Fruit fly (Drosophila melanogaster) whole organism, embryonic: ENCODE measurements around the gene Rab23.

Experiments used
- Adf1 ChIP-seq: fragments of 200-800 bp; sonication (Bioruptor generic); IDR thresholded peaks from 2 replicates; pipeline ENCODE4 v1.3.6; 2022; ENCODE audit warnings: missing biosample characterization, missing genetic modification characterization
- Aef1 ChIP-seq: fragments of 200-800 bp; sonication (Bioruptor generic); IDR thresholded peaks from 3 replicates; pipeline ENCODE4 v1.3.6; 2022; ENCODE audit warnings: missing biosample characterization, missing genetic modification characterization
- Awh ChIP-seq: fragments of 200-800 bp; sonication (Bioruptor generic); IDR thresholded peaks from 2 replicates; pipeline ENCODE4, ENCODE4 v1.3.6; 2022; ENCODE audit warnings: missing biosample characterization, missing genetic modification characterization
- B-H1 ChIP-seq: fragments of 200-800 bp; sonication (Bioruptor generic); IDR thresholded peaks from 3 replicates; pipeline ENCODE4 v1.3.6; 2022; ENCODE audit warnings: missing biosample characterization, missing genetic modification characterization
- BtbVII ChIP-seq: fragments of 200-800 bp; sonication (Bioruptor generic); optimal IDR thresholded peaks from 3 replicates; lab custom pipeline; 2017; ENCODE audit warnings: missing biosample characterization, mild to moderate bottlenecking, missing genetic modification characterization
- CG10431 ChIP-seq: fragments of 200-800 bp; sonication (Bioruptor generic); optimal IDR thresholded peaks from 3 replicates; lab custom pipeline; 2018; ENCODE audit warnings: missing biosample characterization, mild to moderate bottlenecking, missing genetic modification characterization
- CG11247 ChIP-seq: fragments of 200-800 bp; sonication (Bioruptor generic); IDR thresholded peaks from 2 replicates; pipeline ENCODE4 v1.3.6; 2022; ENCODE audit warnings: missing biosample characterization, missing genetic modification characterization
- CG11456 ChIP-seq: fragments of 200-800 bp; sonication (Bioruptor generic); IDR thresholded peaks from 3 replicates; pipeline ENCODE4 v1.3.6; 2022; ENCODE audit warnings: missing biosample characterization, missing genetic modification characterization
- CG14710 ChIP-seq: fragments of 200-800 bp; sonication (Bioruptor generic); optimal IDR thresholded peaks from 3 replicates; lab custom pipeline; 2019; ENCODE audit warnings: missing biosample characterization, mild to moderate bottlenecking, missing genetic modification characterization, moderate library complexity
- CG1602 ChIP-seq: fragments of 200-800 bp; sonication (Bioruptor generic); optimal IDR thresholded peaks from 3 replicates; lab custom pipeline; 2016; ENCODE audit warnings: missing biosample characterization, missing genetic modification characterization
- CG17361 ChIP-seq: fragments of 200-800 bp; sonication (Bioruptor generic); IDR thresholded peaks from 3 replicates; pipeline ENCODE4 v1.3.6; 2022; ENCODE audit warnings: missing biosample characterization, missing genetic modification characterization
- CG18764 ChIP-seq: fragments of 200-800 bp; sonication (Bioruptor generic); optimal IDR thresholded peaks from 3 replicates; lab custom pipeline; 2016; ENCODE audit warnings: missing biosample characterization, missing genetic modification characterization
- CG31365 ChIP-seq: fragments of 200-800 bp; sonication (Bioruptor generic); optimal IDR thresholded peaks from 2 replicates; lab custom pipeline; 2018; ENCODE audit warnings: missing biosample characterization, mild to moderate bottlenecking, missing genetic modification characterization
- CG32772 ChIP-seq: fragments of 200-800 bp; sonication (Bioruptor generic); IDR thresholded peaks from 2 replicates; pipeline ENCODE4 v1.3.6; 2022; ENCODE audit warnings: missing biosample characterization, missing genetic modification characterization
- CG7271 ChIP-seq: fragments of 200-800 bp; sonication (Bioruptor generic); optimal IDR thresholded peaks from 2 replicates; lab custom pipeline; 2018; ENCODE audit warnings: missing biosample characterization, mild to moderate bottlenecking, missing genetic modification characterization, moderate library complexity
- CG7556 ChIP-seq: fragments of 200-800 bp; sonication (Bioruptor generic); optimal IDR thresholded peaks from 2 replicates; lab custom pipeline; 2017; ENCODE audit warnings: missing biosample characterization, mild to moderate bottlenecking, missing genetic modification characterization
- CG7928 ChIP-seq: fragments of 200-800 bp; sonication (Bioruptor generic); optimal IDR thresholded peaks from 2 replicates; lab custom pipeline; 2017; ENCODE audit warnings: missing biosample characterization, mild to moderate bottlenecking, missing genetic modification characterization
- CG8388 ChIP-seq: fragments of 200-800 bp; sonication (Bioruptor generic); optimal IDR thresholded peaks from 2 replicates; lab custom pipeline; 2019; ENCODE audit warnings: missing biosample characterization, mild to moderate bottlenecking, missing genetic modification characterization, moderate library complexity
- D19A ChIP-seq: fragments of 200-800 bp; optimal IDR thresholded peaks from 3 replicates; lab custom pipeline; 2019; ENCODE audit warnings: missing biosample characterization, mild to moderate bottlenecking, missing genetic modification characterization, moderate library complexity
- E2f1 ChIP-seq: fragments of 200-800 bp; sonication (Bioruptor generic); IDR thresholded peaks from 2 replicates; pipeline ENCODE4 v1.3.6; 2022; ENCODE audit warnings: missing biosample characterization, missing genetic modification characterization
- ERR ChIP-seq: fragments of 200-800 bp; sonication (Bioruptor generic); optimal IDR thresholded peaks from 2 replicates; lab custom pipeline; 2016; ENCODE audit warnings: missing biosample characterization, missing genetic modification characterization
- Elba2 ChIP-seq: fragments of 200-800 bp; sonication (Bioruptor generic); optimal IDR thresholded peaks from 3 replicates; lab custom pipeline; 2016; ENCODE audit warnings: missing biosample characterization, missing genetic modification characterization
- H15 ChIP-seq: fragments of 200-800 bp; sonication (Bioruptor generic); IDR thresholded peaks from 3 replicates; pipeline ENCODE4 v1.3.6; 2022; ENCODE audit warnings: missing biosample characterization, missing genetic modification characterization
- HLH3B ChIP-seq: fragments of 200-800 bp; sonication (Bioruptor generic); IDR thresholded peaks from 2 replicates; pipeline ENCODE4 v1.3.6; 2022; ENCODE audit warnings: missing biosample characterization, missing genetic modification characterization
- HLH4C ChIP-seq: fragments of 200-800 bp; sonication (Bioruptor generic); IDR thresholded peaks from 3 replicates; pipeline ENCODE4 v1.3.6; 2022; ENCODE audit warnings: missing biosample characterization, missing genetic modification characterization; ENCODE audit not compliant: partially characterized antibody
- Optix ChIP-seq: fragments of 200-800 bp; sonication (Bioruptor generic); IDR thresholded peaks from 3 replicates; pipeline ENCODE4 v1.3.6; 2022; ENCODE audit warnings: missing biosample characterization, missing genetic modification characterization
- Pdp1 ChIP-seq, 2 experiments: fragments of 200-800 bp; sonication (Bioruptor generic); optimal IDR thresholded peaks; 3 replicates each; lab custom pipeline; 2016; ENCODE audit warnings: missing biosample characterization in 2 of 2, missing genetic modification characterization in 2 of 2, mild to moderate bottlenecking in 1 of 2, moderate library complexity in 1 of 2
- TFAM ChIP-seq: fragments of 200-800 bp; sonication (Bioruptor generic); optimal IDR thresholded peaks from 2 replicates; lab custom pipeline; 2017; ENCODE audit warnings: missing biosample characterization, missing genetic modification characterization, inconsistent platforms
- ase ChIP-seq: fragments of 200-800 bp; sonication (Bioruptor generic); IDR thresholded peaks from 3 replicates; pipeline ENCODE4 v1.3.6; 2022; ENCODE audit warnings: missing biosample characterization, missing genetic modification characterization
- bowl ChIP-seq: fragments of 200-800 bp; sonication (Bioruptor generic); IDR thresholded peaks from 2 replicates; pipeline ENCODE4 v1.3.6; 2022; ENCODE audit warnings: missing biosample characterization, missing genetic modification characterization
- chif ChIP-seq, 2 experiments: fragments of 200-800 bp; sonication (Bioruptor generic); optimal IDR thresholded peaks; 3 replicates each; lab custom pipeline; 2016; ENCODE audit warnings: missing biosample characterization in 2 of 2, missing genetic modification characterization in 2 of 2
- crc ChIP-seq: fragments of 200-800 bp; sonication (Bioruptor generic); optimal IDR thresholded peaks from 2 replicates; lab custom pipeline; 2016; ENCODE audit warnings: missing biosample characterization, missing genetic modification characterization
- crol ChIP-seq: fragments of 200-800 bp; sonication (Bioruptor generic); IDR thresholded peaks from 2 replicates; pipeline ENCODE4 v1.3.6; 2022; ENCODE audit warnings: missing biosample characterization, missing genetic modification characterization
- danr ChIP-seq: fragments of 200-800 bp; sonication (Bioruptor generic); IDR thresholded peaks from 2 replicates; pipeline ENCODE4 v1.3.6; 2022; ENCODE audit warnings: missing biosample characterization, missing genetic modification characterization
- dmrt11E ChIP-seq: fragments of 200-800 bp; sonication (Bioruptor generic); optimal IDR thresholded peaks from 3 replicates; lab custom pipeline; 2018; ENCODE audit warnings: missing biosample characterization, mild to moderate bottlenecking, missing genetic modification characterization, moderate library complexity
- fu2 ChIP-seq: fragments of 200-800 bp; sonication (Bioruptor generic); optimal IDR thresholded peaks from 2 replicates; lab custom pipeline; 2016; ENCODE audit warnings: missing biosample characterization, missing genetic modification characterization
- gcm2 ChIP-seq: fragments of 200-800 bp; sonication (Bioruptor generic); optimal IDR thresholded peaks from 2 replicates; lab custom pipeline; 2016; ENCODE audit warnings: missing biosample characterization, missing genetic modification characterization
- gro ChIP-seq: fragments of 200-800 bp; sonication (Bioruptor generic); optimal IDR thresholded peaks from 2 replicates; lab custom pipeline; 2016; ENCODE audit warnings: missing biosample characterization, missing genetic modification characterization
- jing ChIP-seq: fragments of 200-800 bp; sonication (Bioruptor generic); optimal IDR thresholded peaks from 2 replicates; lab custom pipeline; 2018; ENCODE audit warnings: missing biosample characterization, mild to moderate bottlenecking, missing genetic modification characterization
- lov ChIP-seq, 2 experiments: fragments of 200-800 bp in 1 of 2; fragments of >200 bp in 1 of 2; sonication (Bioruptor generic) in 1 of 2; IDR thresholded peaks in 1 of 2; optimal IDR thresholded peaks in 1 of 2; 2 replicates in 1 of 2; 3 replicates in 1 of 2; pipeline versions ENCODE4 v1.3.6 to Lab custom; 2017 to 2022; ENCODE audit warnings: missing biosample characterization in 1 of 2, missing genetic modification characterization in 1 of 2
- maf-S ChIP-seq: fragments of 200-800 bp; sonication (Bioruptor generic); optimal IDR thresholded peaks from 2 replicates; lab custom pipeline; 2016; ENCODE audit warnings: missing biosample characterization, missing genetic modification characterization
- mld ChIP-seq: fragments of 200-800 bp; sonication (Bioruptor generic); IDR thresholded peaks from 3 replicates; pipeline ENCODE4 v1.3.6; 2022; ENCODE audit warnings: missing biosample characterization, missing genetic modification characterization; ENCODE audit not compliant: partially characterized antibody
- pan ChIP-seq, 4 experiments: fragments of >200 bp in 3 of 4; fragments of 200-800 bp in 1 of 4; sonication (Bioruptor generic) in 1 of 4; optimal IDR thresholded peaks in 3 of 4; IDR thresholded peaks in 1 of 4; 2 replicates each; pipeline versions ENCODE4 v1.3.6 to Lab custom; 2017 to 2022; ENCODE audit warnings: missing biosample characterization in 2 of 4, missing genetic modification characterization in 2 of 4, mixed read lengths in 1 of 4
- rib ChIP-seq: fragments of 200-800 bp; sonication (Bioruptor generic); IDR thresholded peaks from 2 replicates; pipeline ENCODE4 v1.3.6; 2022; ENCODE audit warnings: missing biosample characterization, missing genetic modification characterization
- seq ChIP-seq: fragments of 200-800 bp; sonication (Bioruptor generic); IDR thresholded peaks from 2 replicates; pipeline ENCODE4 v1.3.6; 2022; ENCODE audit warnings: missing biosample characterization, missing genetic modification characterization
- sima ChIP-seq: fragments of 200-800 bp; sonication (Bioruptor generic); optimal IDR thresholded peaks from 2 replicates; lab custom pipeline; 2016; ENCODE audit warnings: missing biosample characterization, missing genetic modification characterization
- slp2 ChIP-seq: fragments of 200-800 bp; sonication (Bioruptor generic); optimal IDR thresholded peaks from 2 replicates; lab custom pipeline; 2016; ENCODE audit warnings: missing biosample characterization, missing genetic modification characterization
- tll ChIP-seq, 2 experiments: fragments of 200-800 bp in 1 of 2; fragments of >200 bp in 1 of 2; sonication (Bioruptor generic) in 1 of 2; optimal IDR thresholded peaks; 2 replicates each; lab custom pipeline; 2017 to 2019; ENCODE audit warnings: missing biosample characterization in 2 of 2, missing genetic modification characterization in 2 of 2, mild to moderate bottlenecking in 1 of 2, moderate library complexity in 1 of 2
- trh ChIP-seq: fragments of 200-800 bp; sonication (Bioruptor generic); optimal IDR thresholded peaks from 2 replicates; lab custom pipeline; 2016; ENCODE audit warnings: missing biosample characterization, missing genetic modification characterization

Rab23 gene

dm6 chr3R:5672658-5673217 is 12.5 kb downstream of the Rab23 start (continued):
- TF ChIP-seq CG8388 (GFP tag; lab: Kevin White, UChicago) (peak; percentile 40), CG17361 (GFP tag; lab: Robert Waterston, UW) (peak; percentile 63; the same call in 2 of the 3 replicates), Awh (GFP tag; lab: Robert Waterston, UW) (peak; percentile 85; the same call in 1 of the 2 replicates), seq (GFP tag; lab: Robert Waterston, UW) (peak; percentile 48; the same call in 1 of the 2 replicates), CG1602 (GFP tag; lab: Kevin White, UChicago) (peak; percentile 27), dmrt11E (tag; lab: Kevin White, UChicago) (peak; percentile 50), crol (GFP tag; lab: Robert Waterston, UW) (peak; percentile 86), CG7928 (GFP tag; lab: Kevin White, UChicago) (peak; percentile 25), Elba2 (GFP tag; lab: Kevin White, UChicago) (no peak), maf-S (GFP tag; lab: Kevin White, UChicago) (peak; percentile 56), bowl (GFP tag; lab: Robert Waterston, UW) (peak; percentile 36; the same call in 1 of the 2 replicates), CG31365 (tag; lab: Kevin White, UChicago) (peak; percentile 87), mld (no peak), Adf1 (GFP tag; lab: Robert Waterston, UW) (peak; percentile 49; the same call in 1 of the 2 replicates), danr (GFP tag; lab: Robert Waterston, UW) (no peak), B-H1 (peak; percentile 26; the same call in 1 of the 3 replicates), Pdp1 (GFP tag; optimal IDR thresholded peaks at IDR 0.05; lab: Kevin White, UChicago) (peak; percentile 30 to 83), CG11247 (GFP tag; lab: Robert Waterston, UW) (no peak), ase (GFP tag; lab: Robert Waterston, UW) (no peak; the same call in 2 of the 3 replicates), CG14710 (peak; percentile 72), gro (peak; percentile 79), jing (no peak), BtbVII (GFP tag; lab: Kevin White, UChicago) (peak; percentile 92), D19A (tag; lab: Kevin White, UChicago) (peak; percentile 65), HLH3B (GFP tag; lab: Robert Waterston, UW) (peak; percentile 64; the same call in 1 of the 2 replicates), Aef1 (GFP tag; lab: Robert Waterston, UW) (peak; percentile 39; the same call in 1 of the 3 replicates), gcm2 (GFP tag; lab: Kevin White, UChicago) (no peak), tll (GFP tag; optimal IDR thresholded peaks at IDR 0.05; lab: Kevin White, UChicago) (no peak), chif (GFP tag; optimal IDR thresholded peaks at IDR 0.05; lab: Kevin White, UChicago) (peak; percentile 28 to 53), CG18764 (GFP tag; lab: Kevin White, UChicago) (peak; percentile 74), CG32772 (GFP tag; lab: Robert Waterston, UW) (no peak), CG7556 (peak; percentile 79), CG10431 (GFP tag; lab: Kevin White, UChicago) (peak; percentile 89), rib (GFP tag; lab: Robert Waterston, UW) (peak; percentile 71), Optix (peak; percentile 46; the same call in 1 of the 3 replicates), H15 (GFP tag; lab: Robert Waterston, UW) (0 out of 3 replicates have a peak, but pooled peaks have one; percentile 8), ERR (peak; percentile 37), HLH4C (no peak), trh (peak; percentile 50), pan (optimal IDR thresholded peaks at IDR 0.05; lab: Kevin White, UChicago) (no peak), pan (GFP tag; optimal IDR thresholded peaks at IDR 0.05 in 1 of 2, IDR thresholded peaks at IDR 0.05 in 1 of 2) (peak in 1 of 2 experiments; percentile 47), CG11456 (no peak), CG7271 (tag; lab: Kevin White, UChicago) (peak; percentile 73), crc (GFP tag; lab: Kevin White, UChicago) (peak; percentile 30), fu2 (GFP tag; lab: Kevin White, UChicago) (peak; percentile 38), slp2 (GFP tag; lab: Kevin White, UChicago) (peak; percentile 22), TFAM (peak; percentile 25), E2f1 (0 out of 2 replicates have a peak, but pooled peaks have one; percentile 10), sima (GFP tag; lab: Kevin White, UChicago) (peak; percentile 32), lov (optimal IDR thresholded peaks at IDR 0.05; lab: Kevin White, UChicago) (no peak), lov (GFP tag; IDR thresholded peaks at IDR 0.05; lab: Robert Waterston, UW) (peak; percentile 77; the same call in 2 of the 3 replicates)
